Worm (Caenorhabditis elegans) whole organism, L2 larva: ENCODE results near the gene F39F10.4.
A peak's percentile ranks its signal among the peaks of the same experiment; 100 is the strongest.

ENCODE experiments used
- C34F6.9 ChIP-seq: fragments of 150-350 bp; optimal IDR thresholded peaks from 2 replicates; lab custom pipeline; 2014; ENCODE audit warnings: missing biosample characterization, missing genetic modification characterization
- F13H6.1 ChIP-seq: sonication (generic microtip); optimal IDR thresholded peaks from 2 replicates; lab custom pipeline; 2016; ENCODE audit warnings: missing genetic modification characterization, missing compliant biosample characterization
- R02D3.7 ChIP-seq: fragments of 150-350 bp; optimal IDR thresholded peaks from 2 replicates; lab custom pipeline; 2014; ENCODE audit warnings: missing biosample characterization, missing genetic modification characterization
- Y55F3AM.14 ChIP-seq: fragments of 200-800 bp; sonication (Bioruptor generic); optimal IDR thresholded peaks from 2 replicates; lab custom pipeline; 2018; ENCODE audit warnings: mild to moderate bottlenecking, missing genetic modification characterization, missing compliant biosample characterization
- ZK546.5 ChIP-seq: sonication (generic microtip); optimal IDR thresholded peaks from 2 replicates; lab custom pipeline; 2017; ENCODE audit warnings: missing biosample characterization, missing genetic modification characterization
- alr-1 ChIP-seq: fragments of 150-350 bp; optimal IDR thresholded peaks from 2 replicates; lab custom pipeline; 2014; ENCODE audit warnings: missing biosample characterization, missing genetic modification characterization
- aly-2 ChIP-seq: fragments of 150-350 bp; optimal IDR thresholded peaks from 2 replicates; lab custom pipeline; 2014; ENCODE audit warnings: missing biosample characterization, missing genetic modification characterization
- ama-1 ChIP-seq: fragments of 150-350 bp; optimal IDR thresholded peaks from 2 replicates; lab custom pipeline; 2018; ENCODE audit warnings: inconsistent platforms
- blmp-1 ChIP-seq: sonication (generic microtip); optimal IDR thresholded peaks from 2 replicates; lab custom pipeline; 2017; ENCODE audit warnings: missing genetic modification characterization, mild to moderate bottlenecking, missing compliant biosample characterization, antibody characterized with exemption, moderate library complexity; ENCODE audit not compliant: insufficient read depth
- ceh-16 ChIP-seq: fragments of 150-350 bp; optimal IDR thresholded peaks from 2 replicates; lab custom pipeline; 2014; ENCODE audit warnings: missing biosample characterization, missing genetic modification characterization
- ceh-82 ChIP-seq: fragments of 150-350 bp; optimal IDR thresholded peaks from 2 replicates; lab custom pipeline; 2014; ENCODE audit warnings: missing biosample characterization, missing genetic modification characterization
- crh-2 ChIP-seq: sonication (generic microtip); optimal IDR thresholded peaks from 2 replicates; lab custom pipeline; 2017; ENCODE audit warnings: missing biosample characterization, missing genetic modification characterization
- dmd-4 ChIP-seq: sonication (generic microtip); optimal IDR thresholded peaks from 2 replicates; lab custom pipeline; 2017; ENCODE audit warnings: missing biosample characterization, missing genetic modification characterization
- egl-27 ChIP-seq: sonication (generic microtip); optimal IDR thresholded peaks from 3 replicates; lab custom pipeline; 2017; ENCODE audit warnings: missing biosample characterization, missing genetic modification reagents, missing genetic modification characterization
- elt-1 ChIP-seq: fragments of 150-350 bp; optimal IDR thresholded peaks from 2 replicates; lab custom pipeline; 2014; ENCODE audit warnings: missing biosample characterization, missing genetic modification characterization
- elt-3 ChIP-seq: sonication (generic microtip); optimal IDR thresholded peaks from 2 replicates; lab custom pipeline; 2017; ENCODE audit warnings: missing biosample characterization, missing genetic modification characterization
- fos-1 ChIP-seq: fragments of 150-350 bp; optimal IDR thresholded peaks from 2 replicates; lab custom pipeline; 2014; ENCODE audit warnings: missing biosample characterization, missing genetic modification characterization
- gmeb-1 ChIP-seq: fragments of 150-350 bp; optimal IDR thresholded peaks from 2 replicates; lab custom pipeline; 2014; ENCODE audit warnings: missing biosample characterization, missing genetic modification characterization
- lin-11 ChIP-seq: fragments of 150-350 bp; sonication (generic microtip); optimal IDR thresholded peaks from 2 replicates; lab custom pipeline; 2014; ENCODE audit warnings: missing biosample characterization, missing genetic modification characterization, inconsistent platforms, mixed read lengths
- lin-13 ChIP-seq: fragments of 150-350 bp; optimal IDR thresholded peaks from 2 replicates; lab custom pipeline; 2014; ENCODE audit warnings: missing biosample characterization, missing genetic modification reagents, missing genetic modification characterization
- lin-39 ChIP-seq: fragments of 150-350 bp; optimal IDR thresholded peaks from 2 replicates; lab custom pipeline; 2014; ENCODE audit warnings: missing biosample characterization, missing genetic modification reagents, missing genetic modification characterization
- lsy-2 ChIP-seq, 2 experiments: fragments of 150-350 bp in 1 of 2; sonication (generic microtip) in 1 of 2; optimal IDR thresholded peaks; 2 replicates each; lab custom pipeline; 2014 to 2017; ENCODE audit warnings: missing biosample characterization in 2 of 2, missing genetic modification characterization in 2 of 2
- mab-5 ChIP-seq: fragments of 150-350 bp; optimal IDR thresholded peaks from 2 replicates; lab custom pipeline; 2014; ENCODE audit warnings: missing biosample characterization, missing genetic modification characterization
- mbf-1 ChIP-seq: sonication (generic microtip); optimal IDR thresholded peaks from 2 replicates; lab custom pipeline; 2017; ENCODE audit warnings: missing biosample characterization, missing genetic modification characterization
- mdl-1 ChIP-seq, 2 experiments: fragments of 150-350 bp in 1 of 2; sonication (generic microtip) in 1 of 2; optimal IDR thresholded peaks; 2 replicates each; lab custom pipeline; 2017; ENCODE audit warnings: missing biosample characterization in 2 of 2, missing genetic modification characterization in 2 of 2
- nhr-10 ChIP-seq: sonication (generic microtip); optimal IDR thresholded peaks from 2 replicates; lab custom pipeline; 2017; ENCODE audit warnings: missing biosample characterization, missing genetic modification characterization
- nhr-11 ChIP-seq: fragments of 150-350 bp; optimal IDR thresholded peaks from 2 replicates; lab custom pipeline; 2014; ENCODE audit warnings: missing biosample characterization, missing genetic modification characterization
- nhr-12 ChIP-seq: fragments of 150-350 bp; optimal IDR thresholded peaks from 2 replicates; lab custom pipeline; 2014; ENCODE audit warnings: missing biosample characterization, missing genetic modification characterization
- nhr-129 ChIP-seq: fragments of 150-350 bp; optimal IDR thresholded peaks from 2 replicates; lab custom pipeline; 2014; ENCODE audit warnings: missing biosample characterization, missing genetic modification characterization
- nhr-21 ChIP-seq: fragments of 150-350 bp; optimal IDR thresholded peaks from 2 replicates; lab custom pipeline; 2014; ENCODE audit warnings: missing biosample characterization, missing genetic modification characterization
- nhr-23 ChIP-seq: fragments of 150-350 bp; optimal IDR thresholded peaks from 2 replicates; lab custom pipeline; 2014; ENCODE audit warnings: missing biosample characterization, missing genetic modification reagents, missing genetic modification characterization
- nhr-237 ChIP-seq: fragments of 150-350 bp; optimal IDR thresholded peaks from 2 replicates; lab custom pipeline; 2014; ENCODE audit warnings: missing biosample characterization, missing genetic modification characterization
- nhr-25 ChIP-seq: fragments of 150-350 bp; sonication (generic microtip); optimal IDR thresholded peaks from 3 replicates; lab custom pipeline; 2014; ENCODE audit warnings: missing biosample characterization, missing genetic modification characterization
- nhr-6 ChIP-seq: fragments of 150-350 bp; optimal IDR thresholded peaks from 2 replicates; lab custom pipeline; 2014; ENCODE audit warnings: missing biosample characterization, missing genetic modification characterization
- nhr-77 ChIP-seq: fragments of 150-350 bp; optimal IDR thresholded peaks from 2 replicates; lab custom pipeline; 2014; ENCODE audit warnings: missing biosample characterization, missing genetic modification characterization
- peb-1 ChIP-seq: fragments of 150-350 bp; optimal IDR thresholded peaks from 2 replicates; lab custom pipeline; 2014; ENCODE audit warnings: missing biosample characterization, missing genetic modification characterization
- sem-4 ChIP-seq: fragments of 150-350 bp; optimal IDR thresholded peaks from 2 replicates; lab custom pipeline; 2014; ENCODE audit warnings: missing biosample characterization, missing genetic modification reagents, missing genetic modification characterization
- skn-1 ChIP-seq: sonication (generic microtip); optimal IDR thresholded peaks from 2 replicates; lab custom pipeline; 2017; ENCODE audit warnings: missing biosample characterization, missing genetic modification characterization
- sma-3 ChIP-seq: sonication (generic microtip); optimal IDR thresholded peaks from 2 replicates; lab custom pipeline; 2016; ENCODE audit warnings: missing genetic modification reagents, missing genetic modification characterization, missing compliant biosample characterization
- sma-9 ChIP-seq, 2 experiments: fragments of 150-350 bp in 1 of 2; sonication (generic microtip) in 1 of 2; optimal IDR thresholded peaks; 2 replicates each; lab custom pipeline; 2014 to 2016; ENCODE audit warnings: missing genetic modification characterization in 2 of 2, mild to moderate bottlenecking in 1 of 2, missing biosample characterization in 1 of 2, missing compliant biosample characterization in 1 of 2, missing genetic modification reagents in 1 of 2, moderate library complexity in 1 of 2
- snpc-4 ChIP-seq: fragments of 150-350 bp; optimal IDR thresholded peaks from 2 replicates; lab custom pipeline; 2014; ENCODE audit warnings: missing biosample characterization, missing genetic modification characterization
- unc-39 ChIP-seq: fragments of 150-350 bp; optimal IDR thresholded peaks from 2 replicates; lab custom pipeline; 2014; ENCODE audit warnings: missing biosample characterization, missing genetic modification characterization
- unc-55 ChIP-seq: fragments of 150-350 bp; sonication (generic microtip); optimal IDR thresholded peaks from 3 replicates; lab custom pipeline; 2014; ENCODE audit warnings: missing biosample characterization, missing genetic modification reagents, missing genetic modification characterization
- unc-62 ChIP-seq: fragments of 150-350 bp; optimal IDR thresholded peaks from 2 replicates; lab custom pipeline; 2014; ENCODE audit warnings: missing biosample characterization, missing genetic modification reagents, missing genetic modification characterization
- zag-1 ChIP-seq: fragments of 150-350 bp; optimal IDR thresholded peaks from 2 replicates; lab custom pipeline; 2014; ENCODE audit warnings: missing biosample characterization, missing genetic modification characterization
- ztf-1 ChIP-seq: fragments of 200-800 bp; sonication (Bioruptor generic); conservative IDR thresholded peaks from 2 replicates; pipeline ENCODE4 v1.3.6; 2022; ENCODE audit warnings: missing genetic modification characterization, missing compliant biosample characterization
- ztf-11 ChIP-seq: sonication (generic microtip); optimal IDR thresholded peaks from 2 replicates; lab custom pipeline; 2017; ENCODE audit warnings: missing biosample characterization, missing genetic modification characterization
- ztf-4 ChIP-seq: fragments of 150-350 bp; optimal IDR thresholded peaks from 2 replicates; lab custom pipeline; 2014; ENCODE audit warnings: missing biosample characterization, missing genetic modification characterization

Gene F39F10.4

DNA sequence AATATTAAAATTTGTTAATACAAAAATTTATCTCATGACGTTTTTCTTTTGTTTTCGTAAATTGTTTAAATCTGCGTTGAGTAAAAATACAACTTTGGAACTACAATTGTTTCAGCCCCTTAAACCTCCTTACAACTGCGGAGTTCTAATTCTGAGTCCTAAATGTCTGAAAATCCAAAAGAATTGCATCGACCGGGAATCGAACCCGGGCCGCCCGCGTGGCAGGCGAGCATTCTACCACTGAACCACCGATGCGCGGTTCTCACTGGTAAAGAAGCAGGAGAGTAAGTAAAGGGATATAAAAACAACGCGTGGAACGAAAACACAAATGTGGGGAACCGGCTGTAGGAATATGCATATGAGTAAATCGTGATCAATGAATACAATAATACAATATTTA, 24.6 kb upstream of the F39F10.4 start:
- TF ChIP-seq R02D3.7 (tag; lab: Kevin White, UChicago) (no peak), lsy-2 (tag; optimal IDR thresholded peaks at IDR 0.05; lab: Kevin White, UChicago) (no peak), dmd-4 (no peak), nhr-25 (tag; lab: Kevin White, UChicago) (no peak), elt-3 (tag; lab: Kevin White, UChicago) (no peak), elt-1 (tag; lab: Kevin White, UChicago) (no peak), ztf-4 (tag; lab: Kevin White, UChicago) (no peak), mdl-1 (tag; optimal IDR thresholded peaks at IDR 0.05; lab: Kevin White, UChicago) (no peak), crh-2 (tag; lab: Kevin White, UChicago) (peak; percentile 89), nhr-12 (tag; lab: Kevin White, UChicago) (no peak), blmp-1 (tag; lab: Kevin White, UChicago) (no peak), snpc-4 (tag; lab: Kevin White, UChicago) (no peak), nhr-237 (tag; lab: Kevin White, UChicago) (no peak), nhr-23 (tag; lab: Kevin White, UChicago) (no peak), ztf-11 (no peak), nhr-21 (tag; lab: Kevin White, UChicago) (peak; percentile 26), ceh-16 (tag; lab: Kevin White, UChicago) (no peak), fos-1 (tag; lab: Kevin White, UChicago) (no peak), egl-27 (no peak), peb-1 (tag; lab: Kevin White, UChicago) (no peak), gmeb-1 (tag; lab: Kevin White, UChicago) (no peak), ama-1 (lab: Kevin White, UChicago) (no peak), lin-11 (tag; lab: Kevin White, UChicago) (peak; percentile 4), ztf-1 (no peak), unc-39 (tag; lab: Kevin White, UChicago) (no peak), alr-1 (no peak), zag-1 (no peak), lin-13 (GFP tag; lab: Kevin White, UChicago) (peak; percentile 55), ZK546.5 (tag; lab: Kevin White, UChicago) (no peak), nhr-11 (no peak), sma-3 (GFP tag; lab: Kevin White, UChicago) (peak; percentile 50), nhr-10 (tag; lab: Kevin White, UChicago) (no peak), nhr-129 (tag; lab: Kevin White, UChicago) (peak; percentile 66), ceh-82 (tag; lab: Kevin White, UChicago) (no peak), aly-2 (tag; lab: Kevin White, UChicago) (no peak), unc-62 (no peak), unc-55 (peak; percentile 44), skn-1 (no peak), mab-5 (tag; lab: Kevin White, UChicago) (no peak), F13H6.1 (tag; lab: Kevin White, UChicago) (no peak), Y55F3AM.14 (GFP tag; lab: Kevin White, UChicago) (peak; percentile 2), C34F6.9 (peak; percentile 30), sma-9 (GFP tag; optimal IDR thresholded peaks at IDR 0.05; lab: Kevin White, UChicago) (peak; percentile 25), sma-9 (tag; optimal IDR thresholded peaks at IDR 0.05; lab: Kevin White, UChicago) (no peak), nhr-6 (tag; lab: Kevin White, UChicago) (no peak), lin-39 (tag; lab: Kevin White, UChicago) (no peak), mbf-1 (no peak), nhr-77 (tag; lab: Kevin White, UChicago) (no peak), sem-4 (no peak)
